Worm (Caenorhabditis elegans) whole organism, midembryonic: ENCODE results near the gene nhr-17.

ENCODE experiments used
- flt-1 ChIP-seq: fragments of 200-800 bp; sonication (Bioruptor generic); IDR thresholded peaks from 2 replicates; pipeline ENCODE4 v1.3.6; 2022; ENCODE audit warnings: missing genetic modification characterization, missing compliant biosample characterization
- klf-2 ChIP-seq: fragments of 200-800 bp; sonication (Bioruptor generic); conservative IDR thresholded peaks from 2 replicates; pipeline ENCODE4 v1.3.6; 2022; ENCODE audit warnings: missing genetic modification reagents, missing genetic modification characterization, missing compliant biosample characterization
- med-1 ChIP-seq: sonication (generic microtip); optimal IDR thresholded peaks from 2 replicates; lab custom pipeline; 2017; ENCODE audit warnings: missing genetic modification characterization, mild to moderate bottlenecking, missing compliant biosample characterization, antibody characterized with exemption, missing genetic modification reagents; ENCODE audit not compliant: insufficient read depth
- ref-1 ChIP-seq: fragments of 200-800 bp; sonication (Bioruptor generic); conservative IDR thresholded peaks from 2 replicates; pipeline ENCODE4 v1.3.6; 2022; ENCODE audit warnings: missing genetic modification reagents, missing genetic modification characterization, missing compliant biosample characterization
- tab-1 ChIP-seq: fragments of 200-800 bp; sonication (Bioruptor generic); IDR thresholded peaks from 2 replicates; pipeline ENCODE4 v1.3.6; 2022; ENCODE audit warnings: missing genetic modification characterization, missing compliant biosample characterization
- ztf-29 ChIP-seq: fragments of 200-800 bp; sonication (Bioruptor generic); IDR thresholded peaks from 2 replicates; pipeline ENCODE4 v1.3.6; 2022; ENCODE audit warnings: missing genetic modification reagents, missing genetic modification characterization, missing compliant biosample characterization

DNA sequence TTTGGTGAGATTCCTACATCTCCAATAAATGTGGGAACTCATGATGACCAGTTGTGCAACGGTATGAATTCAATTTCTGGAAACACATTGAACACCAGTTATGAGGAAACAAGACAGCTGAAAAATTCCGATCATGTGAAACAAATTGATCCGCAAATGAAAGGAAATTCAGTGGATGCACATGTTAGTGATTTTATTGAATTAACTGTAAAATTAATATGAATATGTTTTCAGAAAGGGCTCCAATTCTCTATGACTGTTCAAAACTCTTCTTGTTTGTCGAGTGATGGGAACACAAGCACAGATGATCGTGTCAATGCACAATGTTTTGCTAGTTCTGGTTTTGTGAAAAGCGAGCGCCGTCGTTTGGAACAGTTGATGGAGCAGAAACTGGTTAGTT is 47.3 kb downstream of the nhr-17 start:
- TF ChIP-seq tab-1, result no peak
- no peak for TF ChIP-seq ztf-29 (GFP tag; lab: Robert Waterston, UW)
- no peak for TF ChIP-seq flt-1 (GFP tag; lab: Robert Waterston, UW)
- TF ChIP-seq med-1 (GFP tag; lab: Kevin White, UChicago), result no peak
- TF ChIP-seq ref-1, result no peak
- no peak for TF ChIP-seq klf-2 (GFP tag; lab: Robert Waterston, UW)
